Worm (Caenorhabditis elegans) whole organism, early embryonic: ENCODE measurements around the gene str-185.

Experiments
- B0310.2 ChIP-seq: sonication (generic microtip); optimal IDR thresholded peaks from 2 replicates; lab custom pipeline; 2016; ENCODE audit warnings: mild to moderate bottlenecking, missing genetic modification characterization, missing compliant biosample characterization
- F13C5.2 ChIP-seq: sonication (generic microtip); optimal IDR thresholded peaks from 2 replicates; lab custom pipeline; 2017; ENCODE audit warnings: mild to moderate bottlenecking, missing genetic modification characterization, inconsistent platforms, missing compliant biosample characterization
- aly-1 ChIP-seq: sonication (generic microtip); optimal IDR thresholded peaks from 2 replicates; lab custom pipeline; 2016; ENCODE audit warnings: missing genetic modification characterization, missing compliant biosample characterization
- ama-1 ChIP-seq: fragments of 150-350 bp; optimal IDR thresholded peaks from 2 replicates; lab custom pipeline; 2014
- ceh-13 ChIP-seq: fragments of 200-800 bp; sonication (Bioruptor generic); optimal IDR thresholded peaks from 2 replicates; lab custom pipeline; 2018; ENCODE audit warnings: mild to moderate bottlenecking, missing genetic modification characterization, missing compliant biosample characterization
- ceh-36 ChIP-seq: sonication (generic microtip); optimal IDR thresholded peaks from 2 replicates; lab custom pipeline; 2016; ENCODE audit warnings: missing genetic modification characterization, inconsistent platforms, missing compliant biosample characterization
- ets-7 ChIP-seq: sonication (generic microtip); optimal IDR thresholded peaks from 2 replicates; lab custom pipeline; 2016; ENCODE audit warnings: missing genotype, missing genetic modification characterization, missing compliant biosample characterization
- flt-1 ChIP-seq: fragments of 200-800 bp; sonication (Bioruptor generic); IDR thresholded peaks from 2 replicates; pipeline ENCODE4 v1.3.6; 2022; ENCODE audit warnings: missing genetic modification characterization, missing compliant biosample characterization
- hmbx-1 ChIP-seq: sonication (generic microtip); optimal IDR thresholded peaks from 2 replicates; lab custom pipeline; 2016; ENCODE audit warnings: mild to moderate bottlenecking, missing genetic modification characterization, missing compliant biosample characterization
- hmg-4 ChIP-seq: fragments of 200-800 bp; sonication (Bioruptor generic); optimal IDR thresholded peaks from 2 replicates; lab custom pipeline; 2018; ENCODE audit warnings: mild to moderate bottlenecking, missing genetic modification characterization, missing compliant biosample characterization
- hnd-1 ChIP-seq: sonication (generic microtip); optimal IDR thresholded peaks from 2 replicates; lab custom pipeline; 2016; ENCODE audit warnings: missing genetic modification characterization, missing compliant biosample characterization
- pes-1 ChIP-seq: fragments of 200-800 bp; sonication (Bioruptor generic); IDR thresholded peaks from 2 replicates; pipeline ENCODE4 v1.3.6; 2022; ENCODE audit warnings: missing genetic modification reagents, missing genetic modification characterization, missing compliant biosample characterization
- scrt-1 ChIP-seq: fragments of 200-800 bp; sonication (Bioruptor generic); IDR thresholded peaks from 2 replicates; pipeline ENCODE4 v1.3.6; 2022; ENCODE audit warnings: missing genetic modification characterization, missing compliant biosample characterization
- sea-1 ChIP-seq: fragments of 200-800 bp; sonication (Bioruptor generic); conservative IDR thresholded peaks from 2 replicates; pipeline ENCODE4 v1.3.6; 2022; ENCODE audit warnings: missing genetic modification characterization, missing compliant biosample characterization
- tbx-11 ChIP-seq: fragments of 200-800 bp; sonication (Bioruptor generic); IDR thresholded peaks from 2 replicates; pipeline ENCODE4 v1.3.6; 2022; ENCODE audit warnings: missing genetic modification characterization, missing compliant biosample characterization
- tbx-37 ChIP-seq: fragments of 200-800 bp; sonication (Bioruptor generic); conservative IDR thresholded peaks from 2 replicates; pipeline ENCODE4 v1.3.6; 2022; ENCODE audit warnings: missing genetic modification reagents, missing genetic modification characterization, missing compliant biosample characterization
- tra-4 ChIP-seq: sonication (generic microtip); optimal IDR thresholded peaks from 2 replicates; lab custom pipeline; 2017; ENCODE audit warnings: missing genetic modification characterization, missing compliant biosample characterization

str-185 gene

DNA sequence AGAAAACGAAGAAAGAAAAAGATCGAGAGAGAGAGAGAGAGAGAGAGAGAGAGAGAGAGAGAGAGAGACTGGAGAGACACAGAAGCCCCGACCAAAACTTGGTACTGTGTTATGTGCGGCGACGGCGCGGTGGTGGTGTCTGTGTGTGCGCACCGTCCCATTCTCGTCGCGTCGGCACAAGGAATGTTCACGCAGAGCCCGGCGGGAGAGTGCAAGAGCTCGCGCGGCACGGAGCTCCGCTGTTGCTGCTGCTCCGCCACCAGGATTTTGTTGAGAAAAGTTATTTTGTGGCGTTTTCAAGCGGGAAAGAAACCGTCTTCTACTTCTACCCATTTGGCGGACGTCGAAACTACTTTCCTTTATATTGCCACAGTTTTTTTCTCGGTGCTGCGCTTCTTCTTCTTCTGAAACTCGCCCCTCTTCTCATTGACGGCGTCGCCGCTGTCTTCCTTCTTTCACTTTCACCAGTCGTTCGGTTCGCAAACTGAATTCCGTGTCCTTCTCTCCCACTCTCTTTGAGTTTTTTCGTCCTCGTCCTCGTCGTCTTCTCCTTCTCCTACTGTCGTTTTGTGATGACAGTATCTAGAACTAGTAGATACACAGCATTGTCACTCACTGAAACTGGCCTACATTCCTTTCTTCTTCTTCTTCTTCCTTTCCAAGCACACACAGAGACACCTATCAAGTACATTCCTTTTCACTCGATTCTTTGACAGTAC lies 30.2 kb downstream of the str-185 start:
- TF ChIP-seq hmbx-1 (no peak), pes-1 (GFP tag; lab: Robert Waterston, UW) (peak; percentile 23; the same call in 1 of the 2 replicates), aly-1 (tag; lab: Kevin White, UChicago) (no peak), hmg-4 (peak; percentile 10), ceh-36 (tag; lab: Kevin White, UChicago) (no peak), ama-1 (lab: Kevin White, UChicago) (no peak)

DNA sequence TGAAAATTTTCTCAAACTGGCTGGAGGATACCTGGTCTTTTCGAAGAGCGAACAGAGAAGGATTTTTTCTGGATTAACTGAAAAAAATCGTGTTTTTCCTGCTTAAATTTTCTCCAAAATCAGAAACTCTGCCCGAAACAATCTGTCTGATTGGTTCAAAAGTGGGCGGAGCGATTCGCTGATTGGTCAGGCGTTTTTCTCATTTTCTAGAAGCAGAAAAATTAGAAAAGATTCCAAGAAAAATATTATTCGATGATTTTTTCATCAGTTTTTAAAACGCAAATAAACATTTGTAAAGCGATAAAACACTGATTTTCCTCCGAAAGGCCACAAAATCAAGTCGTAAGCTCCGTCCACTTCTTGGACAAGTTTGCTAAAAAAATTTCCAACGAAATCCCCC lies 30.9 kb downstream of the str-185 start:
- no peak for TF ChIP-seq F13C5.2 (tag; lab: Kevin White, UChicago)
- no peak for TF ChIP-seq hmg-4
- no peak for TF ChIP-seq pes-1 (GFP tag; lab: Robert Waterston, UW)
- TF ChIP-seq ama-1 (lab: Kevin White, UChicago), result no peak
- TF ChIP-seq sea-1 (GFP tag; lab: Robert Waterston, UW), result no peak
- TF ChIP-seq scrt-1 (GFP tag; lab: Robert Waterston, UW), result no peak
- TF ChIP-seq tbx-37 (GFP tag; lab: Robert Waterston, UW), result no peak
- TF ChIP-seq ets-7 (tag; lab: Kevin White, UChicago), result no peak
- TF ChIP-seq aly-1 (tag; lab: Kevin White, UChicago), result no peak
- no peak for TF ChIP-seq hnd-1
- TF ChIP-seq B0310.2 (tag; lab: Kevin White, UChicago), result no peak
- TF ChIP-seq flt-1, result no peak
- no peak for TF ChIP-seq ceh-36 (tag; lab: Kevin White, UChicago)
- TF ChIP-seq hmbx-1, result no peak
- no peak for TF ChIP-seq ceh-13 (GFP tag; lab: Kevin White, UChicago)
- TF ChIP-seq tbx-11 (GFP tag; lab: Robert Waterston, UW), result no peak
- no peak for TF ChIP-seq tra-4

ce11 chrIV:4398420-4398819 lies 31.4 kb downstream of the str-185 start:
- no peak for TF ChIP-seq ceh-36 (tag; lab: Kevin White, UChicago)
- peak; percentile 32 for TF ChIP-seq hmg-4

DNA sequence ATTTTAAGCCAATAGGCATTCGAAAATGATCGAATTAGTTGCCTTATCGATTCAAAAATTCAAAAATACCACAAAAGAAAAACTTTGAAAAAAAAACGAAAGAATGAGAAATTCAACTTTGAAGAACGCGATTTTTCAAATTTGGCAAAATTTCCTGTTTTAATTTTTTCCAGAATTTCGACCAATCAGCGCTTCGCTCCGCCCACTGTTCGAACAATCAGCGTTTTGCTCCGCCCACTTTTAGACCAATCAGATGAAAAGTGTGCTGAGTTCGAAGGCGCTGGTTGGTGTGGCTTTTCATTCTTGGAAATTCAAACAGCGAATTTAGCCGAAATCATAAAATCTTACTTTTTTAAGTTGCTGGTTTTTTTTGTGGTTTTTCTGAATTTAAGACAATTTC lies 32.2 kb downstream of the str-185 start:
- no peak for TF ChIP-seq ets-7 (tag; lab: Kevin White, UChicago)
- TF ChIP-seq hnd-1, result no peak
- TF ChIP-seq B0310.2 (tag; lab: Kevin White, UChicago), result no peak
- TF ChIP-seq pes-1 (GFP tag; lab: Robert Waterston, UW), result no peak
- TF ChIP-seq ama-1 (lab: Kevin White, UChicago), result no peak
- TF ChIP-seq tra-4, result no peak
- no peak for TF ChIP-seq tbx-37 (GFP tag; lab: Robert Waterston, UW)
- TF ChIP-seq flt-1, result no peak

DNA sequence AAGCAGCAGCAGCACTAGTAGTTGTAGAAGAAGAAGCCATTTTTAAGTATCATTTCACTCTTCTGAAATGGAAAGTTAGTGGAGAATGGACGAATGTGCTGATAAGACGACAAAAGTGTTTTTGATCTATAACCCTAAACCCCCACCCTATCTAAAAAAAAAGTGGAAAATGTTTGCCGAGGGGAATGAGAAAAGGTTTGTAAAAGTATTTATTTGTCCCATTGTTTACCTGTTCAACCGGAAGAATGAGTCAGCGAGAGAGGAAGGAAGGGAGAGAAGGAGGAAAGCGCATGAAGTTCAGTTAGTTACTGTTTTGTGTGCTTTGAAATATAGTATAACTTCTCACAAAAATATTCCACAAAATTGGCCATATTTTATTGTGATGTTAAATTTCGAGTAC lies 32.7 kb downstream of the str-185 start:
- TF ChIP-seq ets-7 (tag; lab: Kevin White, UChicago), result no peak
- no peak for TF ChIP-seq F13C5.2 (tag; lab: Kevin White, UChicago)
- no peak for TF ChIP-seq B0310.2 (tag; lab: Kevin White, UChicago)
- no peak for TF ChIP-seq sea-1 (GFP tag; lab: Robert Waterston, UW)
- no peak for TF ChIP-seq tbx-37 (GFP tag; lab: Robert Waterston, UW)
- no peak for TF ChIP-seq hnd-1

ce11 chrIV:4396052-4396821 lies 33.6 kb downstream of the str-185 start:
- no peak for TF ChIP-seq hmg-4
- TF ChIP-seq flt-1, result no peak
- TF ChIP-seq ama-1 (lab: Kevin White, UChicago), result no peak
- TF ChIP-seq scrt-1 (GFP tag; lab: Robert Waterston, UW), result no peak
- TF ChIP-seq tra-4, result no peak
- TF ChIP-seq B0310.2 (tag; lab: Kevin White, UChicago), result no peak
- TF ChIP-seq tbx-11 (GFP tag; lab: Robert Waterston, UW), result no peak
- TF ChIP-seq aly-1 (tag; lab: Kevin White, UChicago), result no peak
- TF ChIP-seq hmbx-1, result no peak
- TF ChIP-seq tbx-37 (GFP tag; lab: Robert Waterston, UW), result no peak
- TF ChIP-seq ets-7 (tag; lab: Kevin White, UChicago), result no peak
- TF ChIP-seq hnd-1, result no peak
- TF ChIP-seq ceh-36 (tag; lab: Kevin White, UChicago), result no peak
- no peak for TF ChIP-seq F13C5.2 (tag; lab: Kevin White, UChicago)
- TF ChIP-seq sea-1 (GFP tag; lab: Robert Waterston, UW), result no peak
- no peak for TF ChIP-seq pes-1 (GFP tag; lab: Robert Waterston, UW)
- TF ChIP-seq ceh-13 (GFP tag; lab: Kevin White, UChicago), result no peak

DNA sequence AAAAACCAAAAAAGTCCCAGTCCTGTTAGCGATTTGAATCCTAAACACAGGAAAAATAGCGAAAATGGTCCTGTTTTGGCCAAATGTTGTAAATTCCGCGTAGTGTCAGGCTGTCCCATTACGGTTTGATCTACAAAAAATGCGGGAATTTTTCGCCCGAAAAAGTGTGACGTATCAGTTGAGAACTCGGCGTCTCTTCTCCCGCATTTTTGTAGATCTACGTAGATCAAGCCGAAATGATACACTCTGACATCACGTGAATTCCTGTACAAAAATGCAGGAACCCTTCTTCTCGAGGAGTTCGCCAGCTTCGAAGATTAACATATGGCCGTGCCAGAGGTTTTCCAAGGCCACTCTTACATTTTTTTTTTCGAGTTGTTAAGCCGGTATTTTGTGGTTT lies 34.2 kb downstream of the str-185 start:
- no peak for TF ChIP-seq ceh-36 (tag; lab: Kevin White, UChicago)
- TF ChIP-seq sea-1 (GFP tag; lab: Robert Waterston, UW), result no peak

ce11 chrIV:4393942-4394460 lies 35.8 kb downstream of the str-185 start, which contains the start of gene ell-1:
TSS of gene ell-1 (plus strand) at chrIV:4394410.
- no peak for TF ChIP-seq tbx-11 (GFP tag; lab: Robert Waterston, UW)
- no peak for TF ChIP-seq scrt-1 (GFP tag; lab: Robert Waterston, UW)
- no peak for TF ChIP-seq pes-1 (GFP tag; lab: Robert Waterston, UW)
- TF ChIP-seq hmbx-1, result no peak
- no peak for TF ChIP-seq F13C5.2 (tag; lab: Kevin White, UChicago)
- no peak for TF ChIP-seq ceh-36 (tag; lab: Kevin White, UChicago)
- TF ChIP-seq flt-1, result no peak
- TF ChIP-seq tbx-37 (GFP tag; lab: Robert Waterston, UW), result no peak
- no peak for TF ChIP-seq ama-1 (lab: Kevin White, UChicago)
- no peak for TF ChIP-seq hmg-4
- no peak for TF ChIP-seq hnd-1
- no peak for TF ChIP-seq ceh-13 (GFP tag; lab: Kevin White, UChicago)
- no peak for TF ChIP-seq sea-1 (GFP tag; lab: Robert Waterston, UW)
- no peak for TF ChIP-seq ets-7 (tag; lab: Kevin White, UChicago)
- no peak for TF ChIP-seq B0310.2 (tag; lab: Kevin White, UChicago)
- TF ChIP-seq tra-4, result no peak
- TF ChIP-seq aly-1 (tag; lab: Kevin White, UChicago), result no peak
